Worm (Caenorhabditis elegans): ENCODE measurements around the gene C16C8.12.

The C16C8.12 gene

DNA sequence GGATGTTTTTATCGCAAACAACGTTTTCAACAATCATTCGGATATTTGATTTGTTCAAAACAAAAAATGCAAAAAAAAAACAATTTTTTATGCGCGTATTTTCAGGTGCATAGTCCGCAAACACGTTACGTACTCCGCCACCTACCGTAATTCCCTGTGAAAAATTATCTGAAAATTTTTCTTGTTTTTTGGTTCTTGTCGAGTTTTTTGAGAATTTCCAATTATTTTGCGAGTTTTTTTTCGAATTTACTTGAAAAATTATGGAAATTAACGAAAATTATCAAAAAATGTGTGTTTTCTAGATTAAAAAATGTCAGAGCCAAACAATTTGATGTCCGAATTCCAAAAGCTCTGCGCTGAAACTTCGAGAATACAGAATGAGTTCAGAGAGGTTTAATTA, at the start of gene C16C8.12:
Gene C16C8.12, plus strand, starts transcription at position 301 of the 400 bp plus-strand sequence.
- TF ChIP-seq mep-1 (tag; optimal IDR thresholded peaks at IDR 0.05) (no peak), ceh-39 (tag; optimal IDR thresholded peaks at IDR 0.05) (no peak), lin-32 (GFP tag; optimal IDR thresholded peaks at IDR 0.05) (no peak), nhr-76 (tag; optimal IDR thresholded peaks at IDR 0.05) (no peak), hlh-1 (tag; optimal IDR thresholded peaks at IDR 0.05) (no peak), flh-1 (GFP tag; optimal IDR thresholded peaks at IDR 0.05) (no peak), unc-120 (tag; optimal IDR thresholded peaks at IDR 0.05; ENCODE audit: poor library complexity, severe bottlenecking) (no peak), unc-62 (GFP tag; optimal IDR thresholded peaks at IDR 0.05) (no peak), lin-13 (tag; optimal IDR thresholded peaks at IDR 0.05) (no peak)

ce11 chrII:3402854-3403253, 49.7 kb upstream of the C16C8.12 start, which contains the start of gene nep-10:
Gene nep-10, minus strand, starts transcription at chrII:3402954.
- TF ChIP-seq drap-1 (GFP tag; optimal IDR thresholded peaks at IDR 0.05): no peak
- no peak for TF ChIP-seq nhr-2 (tag; optimal IDR thresholded peaks at IDR 0.05)
- no peak for TF ChIP-seq unc-39 (tag; optimal IDR thresholded peaks at IDR 0.05)
- TF ChIP-seq ham-2 (GFP tag; optimal IDR thresholded peaks at IDR 0.05): no peak
- TF ChIP-seq tbx-8 (GFP tag; optimal IDR thresholded peaks at IDR 0.05): no peak
- TF ChIP-seq unc-120 (tag; optimal IDR thresholded peaks at IDR 0.05; ENCODE audit: poor library complexity, severe bottlenecking): no peak
- no peak for TF ChIP-seq sem-2 (GFP tag; optimal IDR thresholded peaks at IDR 0.05)
- no peak for TF ChIP-seq lin-13 (tag; optimal IDR thresholded peaks at IDR 0.05)
- no peak for TF ChIP-seq ces-1 (GFP tag; optimal IDR thresholded peaks at IDR 0.05)

- TF ChIP-seq nhr-76 (tag; optimal IDR thresholded peaks at IDR 0.05) (no peak), M03D4.4 (tag; optimal IDR thresholded peaks at IDR 0.05) (no peak), unc-120 (tag; optimal IDR thresholded peaks at IDR 0.05; ENCODE audit: poor library complexity, severe bottlenecking) (no peak), sptf-1 (tag; optimal IDR thresholded peaks at IDR 0.05) (no peak), drap-1 (GFP tag; optimal IDR thresholded peaks at IDR 0.05) (no peak), pha-4 (tag; optimal IDR thresholded peaks at IDR 0.05) (no peak), bed-3 (GFP tag; optimal IDR thresholded peaks at IDR 0.05) (no peak)
Measured at ce11 chrII:3403535-3403934, 49.0 kb upstream of the C16C8.12 start, which contains the start of gene nep-8. Gene nep-8, plus strand, starts transcription at chrII:3403835.

ce11 chrII:3414383-3414910, 38.1 kb upstream of the C16C8.12 start, which contains the start of the genes F18A12.7 and F18A12.2:
Gene F18A12.7, minus strand, starts transcription at chrII:3414483.
Gene F18A12.2, plus strand, starts transcription at chrII:3414860.
- TF ChIP-seq tbx-8 (GFP tag; optimal IDR thresholded peaks at IDR 0.05): no peak
- no peak for TF ChIP-seq sptf-1 (tag; optimal IDR thresholded peaks at IDR 0.05)
- TF ChIP-seq blmp-1 (tag; optimal IDR thresholded peaks at IDR 0.05): no peak
- TF ChIP-seq lin-13 (tag; optimal IDR thresholded peaks at IDR 0.05): no peak
- no peak for TF ChIP-seq zip-8 (tag; optimal IDR thresholded peaks at IDR 0.05)
- TF ChIP-seq nhr-76 (tag; optimal IDR thresholded peaks at IDR 0.05): no peak
- TF ChIP-seq pha-4 (tag; optimal IDR thresholded peaks at IDR 0.05): no peak
- TF ChIP-seq M03D4.4 (tag; optimal IDR thresholded peaks at IDR 0.05): no peak
- no peak for TF ChIP-seq ztf-11 (tag; optimal IDR thresholded peaks at IDR 0.05)
- no peak for TF ChIP-seq mls-2 (tag; optimal IDR thresholded peaks at IDR 0.05)
- TF ChIP-seq elt-3 (tag; optimal IDR thresholded peaks at IDR 0.05): no peak

ce11 chrII:3416528-3416927, 36.0 kb upstream of the C16C8.12 start, which contains the start of gene nep-6:
Gene nep-6, plus strand, starts transcription at chrII:3416828.
- TF ChIP-seq tbx-8 (GFP tag; optimal IDR thresholded peaks at IDR 0.05): no peak
- TF ChIP-seq bed-3 (GFP tag; optimal IDR thresholded peaks at IDR 0.05): no peak

- TF ChIP-seq flh-1 (GFP tag; optimal IDR thresholded peaks at IDR 0.05) (no peak), M03D4.4 (tag; optimal IDR thresholded peaks at IDR 0.05) (no peak), nhr-12 (tag; optimal IDR thresholded peaks at IDR 0.05) (no peak), unc-39 (tag; optimal IDR thresholded peaks at IDR 0.05) (no peak), unc-62 (GFP tag; optimal IDR thresholded peaks at IDR 0.05) (no peak), ceh-83 (GFP tag; optimal IDR thresholded peaks at IDR 0.05) (no peak), lin-13 (tag; optimal IDR thresholded peaks at IDR 0.05) (no peak), lsy-2 (tag; optimal IDR thresholded peaks at IDR 0.05) (no peak), unc-120 (tag; optimal IDR thresholded peaks at IDR 0.05; ENCODE audit: poor library complexity, severe bottlenecking) (no peak), pha-4 (tag; optimal IDR thresholded peaks at IDR 0.05) (no peak), lin-32 (GFP tag; optimal IDR thresholded peaks at IDR 0.05) (no peak), nhr-2 (tag; optimal IDR thresholded peaks at IDR 0.05) (no peak), elt-3 (tag; optimal IDR thresholded peaks at IDR 0.05) (no peak), hlh-1 (tag; optimal IDR thresholded peaks at IDR 0.05) (no peak), tbx-8 (GFP tag; optimal IDR thresholded peaks at IDR 0.05) (no peak), elt-1 (tag; optimal IDR thresholded peaks at IDR 0.05; ENCODE audit: borderline replicate concordance, insufficient read depth) (no peak), sem-2 (GFP tag; optimal IDR thresholded peaks at IDR 0.05) (no peak), blmp-1 (tag; optimal IDR thresholded peaks at IDR 0.05) (no peak), nhr-237 (tag; optimal IDR thresholded peaks at IDR 0.05) (no peak), bed-3 (GFP tag; optimal IDR thresholded peaks at IDR 0.05) (no peak)
Measured at ce11 chrII:3422938-3423337, 29.6 kb upstream of the C16C8.12 start.

All from whole organism, mixed stage, embryonic.